Fruit fly (Drosophila melanogaster) whole organism, embryonic: Measurements from ENCODE around the gene tsl.
"Not testable (repeated sequence)": the region's sequence is repeated elsewhere in the genome, so short reads cannot be mapped to it uniquely, and the experiment has no call there.

Source experiments
- Atf3 ChIP-seq: fragments of 200-800 bp; sonication (Bioruptor generic); optimal IDR thresholded peaks from 3 replicates; lab custom pipeline; 2016; ENCODE audit warnings: missing biosample characterization, missing genetic modification characterization
- CG10274 ChIP-seq: fragments of 200-800 bp; sonication (Bioruptor generic); optimal IDR thresholded peaks from 3 replicates; lab custom pipeline; 2017; ENCODE audit warnings: missing biosample characterization, mild to moderate bottlenecking, missing genetic modification characterization
- CG10654 ChIP-seq: fragments of 200-800 bp; sonication (Bioruptor generic); optimal IDR thresholded peaks from 2 replicates; lab custom pipeline; 2016; ENCODE audit warnings: missing biosample characterization, missing genetic modification characterization
- CG13287 ChIP-seq: fragments of 200-800 bp; sonication (Bioruptor generic); IDR thresholded peaks from 2 replicates; pipeline ENCODE4 v1.3.6; 2022; ENCODE audit warnings: missing biosample characterization, missing genetic modification characterization; ENCODE audit not compliant: partially characterized antibody
- CG13624 ChIP-seq: fragments of 200-800 bp; sonication (Bioruptor generic); optimal IDR thresholded peaks from 2 replicates; lab custom pipeline; 2016; ENCODE audit warnings: missing biosample characterization, missing genetic modification characterization
- CG14014 ChIP-seq: fragments of 200-800 bp; sonication (Bioruptor generic); IDR thresholded peaks from 2 replicates; pipeline ENCODE4 v1.3.6; 2022; ENCODE audit warnings: missing biosample characterization, missing genetic modification characterization
- CG14441 ChIP-seq: fragments of 200-800 bp; sonication (Bioruptor generic); IDR thresholded peaks from 2 replicates; pipeline ENCODE4 v1.3.6; 2022; ENCODE audit warnings: missing biosample characterization, missing genetic modification characterization
- CG14710 ChIP-seq: fragments of 200-800 bp; sonication (Bioruptor generic); optimal IDR thresholded peaks from 3 replicates; lab custom pipeline; 2019; ENCODE audit warnings: missing biosample characterization, mild to moderate bottlenecking, missing genetic modification characterization, moderate library complexity
- CG14860 ChIP-seq: fragments of 200-800 bp; sonication (Bioruptor generic); IDR thresholded peaks from 3 replicates; pipeline ENCODE4 v1.3.6; 2022; ENCODE audit warnings: missing biosample characterization, missing genetic modification characterization; ENCODE audit not compliant: partially characterized antibody
- CG15073 ChIP-seq: fragments of 200-800 bp; sonication (Bioruptor generic); optimal IDR thresholded peaks from 2 replicates; lab custom pipeline; 2016; ENCODE audit warnings: missing biosample characterization, missing genetic modification characterization
- CG16813 ChIP-seq: fragments of 200-800 bp; sonication (Bioruptor generic); IDR thresholded peaks from 3 replicates; pipeline ENCODE4 v1.3.6; 2022; ENCODE audit warnings: missing biosample characterization, missing genetic modification characterization; ENCODE audit not compliant: partially characterized antibody
- CG17328 ChIP-seq: fragments of 200-800 bp; sonication (Bioruptor generic); IDR thresholded peaks from 2 replicates; pipeline ENCODE4 v1.3.6; 2022; ENCODE audit warnings: missing biosample characterization, missing genetic modification characterization
- CG17802 ChIP-seq: fragments of 200-800 bp; sonication (Bioruptor generic); optimal IDR thresholded peaks from 2 replicates; lab custom pipeline; 2018; ENCODE audit warnings: missing biosample characterization, mild to moderate bottlenecking, missing genetic modification characterization, moderate library complexity
- CG31388 ChIP-seq: fragments of 200-800 bp; sonication (Bioruptor generic); optimal IDR thresholded peaks from 2 replicates; lab custom pipeline; 2016; ENCODE audit warnings: missing biosample characterization, missing genetic modification characterization
- CG33213 ChIP-seq: fragments of 200-800 bp; sonication (Bioruptor generic); optimal IDR thresholded peaks from 3 replicates; lab custom pipeline; 2016; ENCODE audit warnings: missing biosample characterization, missing genetic modification characterization
- CG4360 ChIP-seq: fragments of 200-800 bp; sonication (Bioruptor generic); IDR thresholded peaks from 2 replicates; pipeline ENCODE4 v1.3.6; 2022; ENCODE audit warnings: missing biosample characterization, missing genetic modification characterization
- CG4617 ChIP-seq: fragments of 200-800 bp; sonication (Bioruptor generic); optimal IDR thresholded peaks from 3 replicates; lab custom pipeline; 2016; ENCODE audit warnings: missing biosample characterization, missing genetic modification characterization, borderline replicate concordance
- CG6765 ChIP-seq: fragments of 200-800 bp; sonication (Bioruptor generic); optimal IDR thresholded peaks from 3 replicates; lab custom pipeline; 2017; ENCODE audit warnings: missing biosample characterization, mild to moderate bottlenecking, missing genetic modification characterization
- CG7786 ChIP-seq: fragments of 200-800 bp; sonication (Bioruptor generic); optimal IDR thresholded peaks from 2 replicates; lab custom pipeline; 2016; ENCODE audit warnings: missing biosample characterization, missing genetic modification characterization
- CG7839 ChIP-seq: fragments of 200-800 bp; sonication (Bioruptor generic); optimal IDR thresholded peaks from 3 replicates; lab custom pipeline; 2018; ENCODE audit warnings: missing biosample characterization, mild to moderate bottlenecking, missing genetic modification characterization, moderate library complexity
- CG7987 ChIP-seq: fragments of 200-800 bp; sonication (Bioruptor generic); optimal IDR thresholded peaks from 2 replicates; lab custom pipeline; 2018; ENCODE audit warnings: missing biosample characterization, mild to moderate bottlenecking, missing genetic modification characterization, moderate library complexity
- CG8765 ChIP-seq: fragments of 200-800 bp; sonication (Bioruptor generic); IDR thresholded peaks from 2 replicates; pipeline ENCODE4 v1.3.6; 2022; ENCODE audit warnings: missing biosample characterization, missing genetic modification characterization
- CG9797 ChIP-seq: fragments of 200-800 bp; sonication (Bioruptor generic); optimal IDR thresholded peaks from 3 replicates; lab custom pipeline; 2018; ENCODE audit warnings: missing biosample characterization, mild to moderate bottlenecking, missing genetic modification characterization
- Chrac-16 ChIP-seq: fragments of 200-800 bp; sonication (Bioruptor generic); optimal IDR thresholded peaks from 3 replicates; lab custom pipeline; 2016; ENCODE audit warnings: missing biosample characterization, missing genetic modification characterization
- Deaf1 ChIP-seq: fragments of 200-800 bp; optimal IDR thresholded peaks from 3 replicates; lab custom pipeline; 2019; ENCODE audit warnings: missing biosample characterization, mild to moderate bottlenecking, missing genetic modification characterization, moderate library complexity
- Dfd ChIP-seq, 2 experiments: fragments of >200 bp; optimal IDR thresholded peaks; 2 replicates each; lab custom pipeline; 2017; ENCODE audit warnings: missing biosample characterization in 2 of 2, missing genetic modification characterization in 2 of 2
- Gug ChIP-seq: fragments of 200-800 bp; sonication (Bioruptor generic); IDR thresholded peaks from 4 replicates; pipeline ENCODE4 v1.3.6; 2022; ENCODE audit warnings: missing biosample characterization, missing genetic modification characterization
- H15 ChIP-seq: fragments of 200-800 bp; sonication (Bioruptor generic); IDR thresholded peaks from 3 replicates; pipeline ENCODE4 v1.3.6; 2022; ENCODE audit warnings: missing biosample characterization, missing genetic modification characterization
- HmgZ ChIP-seq: fragments of 200-800 bp; sonication (Bioruptor generic); optimal IDR thresholded peaks from 2 replicates; lab custom pipeline; 2018; ENCODE audit warnings: missing biosample characterization, mild to moderate bottlenecking, missing genetic modification characterization
- NK7.1 ChIP-seq: fragments of 200-800 bp; sonication (Bioruptor generic); optimal IDR thresholded peaks from 3 replicates; lab custom pipeline; 2016; ENCODE audit warnings: missing biosample characterization, missing genetic modification characterization
- Ptx1 ChIP-seq: fragments of 200-800 bp; sonication (Bioruptor generic); IDR thresholded peaks from 2 replicates; pipeline ENCODE4 v1.3.6; 2022; ENCODE audit warnings: missing biosample characterization, missing genetic modification characterization
- Ravus ChIP-seq: fragments of 200-800 bp; sonication (Bioruptor generic); IDR thresholded peaks from 2 replicates; pipeline ENCODE4 v1.3.6; 2022; ENCODE audit warnings: missing biosample characterization, missing genetic modification characterization
- Sox100B ChIP-seq: fragments of 200-800 bp; sonication (Bioruptor generic); optimal IDR thresholded peaks from 3 replicates; lab custom pipeline; 2018; ENCODE audit warnings: missing biosample characterization, mild to moderate bottlenecking, missing genetic modification characterization
- Sox102F ChIP-seq: fragments of 200-800 bp; sonication (Bioruptor generic); optimal IDR thresholded peaks from 2 replicates; lab custom pipeline; 2018; ENCODE audit warnings: missing biosample characterization, mild to moderate bottlenecking, missing genetic modification characterization, moderate library complexity
- Ssrp ChIP-seq: fragments of 200-800 bp; sonication (Bioruptor generic); optimal IDR thresholded peaks from 2 replicates; lab custom pipeline; 2018; ENCODE audit warnings: missing biosample characterization, mild to moderate bottlenecking, missing genetic modification characterization, moderate library complexity
- ara ChIP-seq: fragments of 200-800 bp; sonication (Bioruptor generic); IDR thresholded peaks from 2 replicates; pipeline ENCODE4 v1.3.6; 2022; ENCODE audit warnings: missing biosample characterization, missing genetic modification characterization
- ato ChIP-seq: fragments of 200-800 bp; sonication (Bioruptor generic); IDR thresholded peaks from 2 replicates; pipeline ENCODE4 v1.3.6; 2022; ENCODE audit warnings: missing biosample characterization, missing genetic modification characterization; ENCODE audit not compliant: partially characterized antibody
- crp ChIP-seq, 2 experiments: fragments of 200-800 bp; sonication (Bioruptor generic); optimal IDR thresholded peaks; 2 replicates in 1 of 2; 3 replicates in 1 of 2; lab custom pipeline; 2017; ENCODE audit warnings: missing biosample characterization in 2 of 2, missing genetic modification characterization in 2 of 2, mild to moderate bottlenecking in 1 of 2, moderate library complexity in 1 of 2
- dmrt11E ChIP-seq: fragments of 200-800 bp; sonication (Bioruptor generic); optimal IDR thresholded peaks from 3 replicates; lab custom pipeline; 2018; ENCODE audit warnings: missing biosample characterization, mild to moderate bottlenecking, missing genetic modification characterization, moderate library complexity
- ewg ChIP-seq: fragments of 200-800 bp; sonication (Bioruptor generic); optimal IDR thresholded peaks from 3 replicates; lab custom pipeline; 2017; ENCODE audit warnings: mild to moderate bottlenecking, missing biosample characterization, missing genetic modification reagents, missing genetic modification characterization
- grn ChIP-seq: fragments of 200-800 bp; sonication (Bioruptor generic); optimal IDR thresholded peaks from 3 replicates; lab custom pipeline; 2017; ENCODE audit warnings: missing biosample characterization, missing genetic modification characterization
- gsb-n ChIP-seq: fragments of 200-800 bp; sonication (Bioruptor generic); optimal IDR thresholded peaks from 3 replicates; lab custom pipeline; 2018; ENCODE audit warnings: missing biosample characterization, mild to moderate bottlenecking, missing genetic modification characterization
- onecut ChIP-seq: fragments of 200-800 bp; sonication (Bioruptor generic); IDR thresholded peaks from 2 replicates; pipeline ENCODE4 v1.3.6; 2022; ENCODE audit warnings: missing biosample characterization, missing genetic modification characterization
- pzg ChIP-seq: fragments of 200-800 bp; sonication (Bioruptor generic); optimal IDR thresholded peaks from 3 replicates; lab custom pipeline; 2018; ENCODE audit warnings: missing biosample characterization, mild to moderate bottlenecking, missing genetic modification characterization, moderate library complexity
- shn ChIP-seq: fragments of 200-800 bp; sonication (Bioruptor generic); optimal IDR thresholded peaks from 3 replicates; lab custom pipeline; 2016; ENCODE audit warnings: missing biosample characterization, missing genetic modification characterization
- slou ChIP-seq: fragments of 200-800 bp; sonication (Bioruptor generic); optimal IDR thresholded peaks from 3 replicates; lab custom pipeline; 2016; ENCODE audit warnings: missing biosample characterization, missing genetic modification characterization
- twi ChIP-seq: fragments of 200-800 bp; optimal IDR thresholded peaks from 2 replicates; lab custom pipeline; 2019; ENCODE audit warnings: missing biosample characterization, mild to moderate bottlenecking, missing genetic modification characterization, moderate library complexity
- wdn ChIP-seq: fragments of 200-800 bp; sonication (Bioruptor generic); IDR thresholded peaks from 2 replicates; pipeline ENCODE4 v1.3.6; 2022; ENCODE audit warnings: missing biosample characterization, missing genetic modification characterization
- zfh1 ChIP-seq: fragments of 200-800 bp; sonication (Bioruptor generic); IDR thresholded peaks from 3 replicates; pipeline ENCODE4 v1.3.6; 2022; ENCODE audit warnings: missing biosample characterization, missing genetic modification characterization

tsl gene

DNA sequence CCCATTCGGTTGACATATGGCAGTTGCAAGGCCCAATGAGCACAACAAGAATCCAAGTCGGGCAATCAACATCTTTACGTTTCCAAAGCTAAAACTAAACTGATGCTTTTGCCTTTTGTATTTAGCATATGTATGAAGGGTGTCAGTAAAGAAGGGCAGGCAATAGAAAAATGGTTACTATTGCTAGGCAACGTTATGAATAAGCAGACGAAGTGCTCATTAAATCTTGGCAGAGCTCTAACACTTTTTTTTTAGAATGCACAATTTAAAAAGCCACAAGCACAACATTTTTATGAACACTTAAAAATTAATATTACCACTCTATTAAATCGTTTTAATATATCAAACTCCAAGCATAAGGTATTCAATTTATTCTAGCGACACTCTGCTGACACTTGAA, 46.1 kb downstream of the tsl start, which contains the start of gene Sfp93F:
Sfp93F (minus strand) TSS at position 101 of the 400 bp plus-strand sequence.
- TF ChIP-seq grn (GFP tag; lab: Kevin White, UChicago); dmrt11E (tag; lab: Kevin White, UChicago); wdn (GFP tag; lab: Robert Waterston, UW): not testable (repeated sequence)
- TF ChIP-seq, all 482 proteins: peak for 0; not testable (repeated sequence) for 482

- TF ChIP-seq CG15073 (GFP tag; lab: Kevin White, UChicago) (no peak), CG31388 (GFP tag; lab: Kevin White, UChicago) (no peak), ato (GFP tag; lab: Robert Waterston, UW) (no peak), CG4617 (GFP tag; lab: Kevin White, UChicago) (no peak), CG13624 (no peak), Dfd (GFP tag; optimal IDR thresholded peaks at IDR 0.05; lab: Kevin White, UChicago) (no peak), CG16813 (no peak), CG8765 (no peak), Atf3 (GFP tag; lab: Kevin White, UChicago) (no peak), Sox100B (GFP tag; lab: Kevin White, UChicago) (no peak), H15 (GFP tag; lab: Robert Waterston, UW) (no peak), onecut (GFP tag; lab: Robert Waterston, UW) (no peak), shn (GFP tag; lab: Kevin White, UChicago) (no peak), dmrt11E (tag; lab: Kevin White, UChicago) (peak; percentile 38), gsb-n (tag; lab: Kevin White, UChicago) (no peak), CG7987 (GFP tag; lab: Kevin White, UChicago) (no peak), CG33213 (no peak), slou (GFP tag; lab: Kevin White, UChicago) (no peak), Gug (no peak), CG6765 (GFP tag; lab: Kevin White, UChicago) (no peak), Chrac-16 (GFP tag; lab: Kevin White, UChicago) (no peak), CG10654 (GFP tag; lab: Kevin White, UChicago) (no peak), Ptx1 (GFP tag; lab: Robert Waterston, UW) (no peak), CG14014 (no peak), CG14441 (GFP tag; lab: Robert Waterston, UW) (no peak), NK7.1 (GFP tag; lab: Kevin White, UChicago) (no peak), Ssrp (tag; lab: Kevin White, UChicago) (peak; percentile 20), CG7786 (GFP tag; lab: Kevin White, UChicago) (no peak), CG17802 (no peak), Sox102F (GFP tag; lab: Kevin White, UChicago) (peak; percentile 35), CG10274 (no peak), zfh1 (GFP tag; lab: Robert Waterston, UW) (0 out of 3 replicates have a peak, but pooled peaks have one; percentile 34), CG14860 (GFP tag; lab: Robert Waterston, UW) (no peak), Deaf1 (tag; lab: Kevin White, UChicago) (no peak), pzg (GFP tag; lab: Kevin White, UChicago) (no peak), ewg (GFP tag; lab: Kevin White, UChicago) (no peak), HmgZ (tag; lab: Kevin White, UChicago) (no peak), ara (GFP tag; lab: Robert Waterston, UW) (peak; percentile 54; the same call in 1 of the 2 replicates), CG4360 (GFP tag; lab: Robert Waterston, UW) (no peak), Ravus (GFP tag; lab: Robert Waterston, UW) (no peak), twi (tag; lab: Kevin White, UChicago) (no peak), CG17328 (GFP tag; lab: Robert Waterston, UW) (peak; percentile 53), crp (GFP tag; optimal IDR thresholded peaks at IDR 0.05; lab: Kevin White, UChicago) (no peak), CG9797 (GFP tag; lab: Kevin White, UChicago) (no peak), CG13287 (no peak), CG14710 (tag; lab: Kevin White, UChicago) (no peak), CG7839 (tag; lab: Kevin White, UChicago) (peak; percentile 24)
Measured at dm6 chr3R:21732901-21733300, 49.4 kb downstream of the tsl start.
